Worm (Caenorhabditis elegans) whole organism, midembryonic: ENCODE results near the gene F07C4.10.

ENCODE experiments used
- T22C8.4 ChIP-seq: fragments of 200-800 bp; sonication (Bioruptor generic); IDR thresholded peaks from 2 replicates; pipeline ENCODE4 v1.3.6; 2022; ENCODE audit warnings: missing genetic modification characterization, missing compliant biosample characterization
- klf-2 ChIP-seq: fragments of 200-800 bp; sonication (Bioruptor generic); conservative IDR thresholded peaks from 2 replicates; pipeline ENCODE4 v1.3.6; 2022; ENCODE audit warnings: missing genetic modification reagents, missing genetic modification characterization, missing compliant biosample characterization
- ztf-23 ChIP-seq: fragments of 200-800 bp; sonication (Bioruptor generic); IDR thresholded peaks from 2 replicates; pipeline ENCODE4 v1.3.6; 2022; ENCODE audit warnings: missing genetic modification reagents, missing genetic modification characterization, missing compliant biosample characterization
- ztf-29 ChIP-seq: fragments of 200-800 bp; sonication (Bioruptor generic); IDR thresholded peaks from 2 replicates; pipeline ENCODE4 v1.3.6; 2022; ENCODE audit warnings: missing genetic modification reagents, missing genetic modification characterization, missing compliant biosample characterization

ce11 chrV:7635469-7635868 lies 4.2 kb downstream of the F07C4.10 start, which contains the start of gene srd-29:
- TF ChIP-seq ztf-23 (GFP tag; lab: Robert Waterston, UW) (no peak), klf-2 (GFP tag; lab: Robert Waterston, UW) (no peak), T22C8.4 (GFP tag; lab: Robert Waterston, UW) (no peak), ztf-29 (GFP tag; lab: Robert Waterston, UW) (no peak)
